Worm (Caenorhabditis elegans): ENCODE results near the gene F48G7.13.

The F48G7.13 gene

DNA sequence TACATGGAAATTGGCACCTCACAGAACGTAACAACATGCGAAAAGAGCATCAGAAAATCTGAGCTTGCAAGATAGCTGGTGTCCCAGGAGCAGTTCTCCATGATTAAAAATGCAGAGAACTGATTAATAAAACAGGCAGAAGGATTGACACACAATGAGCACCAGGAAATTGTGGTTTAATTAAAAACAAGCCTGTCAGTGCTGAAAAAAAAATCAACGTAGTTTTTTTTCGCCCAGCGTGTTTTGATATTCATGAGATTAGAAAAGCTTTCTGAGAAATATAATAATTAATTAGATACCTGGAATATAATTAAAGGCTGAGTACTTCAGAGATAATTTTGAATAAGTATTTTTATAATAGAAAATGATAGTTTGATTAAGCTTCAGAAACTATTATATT, 42.3 kb downstream of the F48G7.13 start, which contains the start of gene srh-246:
Gene srh-246 (minus strand): TSS at position 101 of the 400 bp plus-strand sequence.
- TF ChIP-seq Y116A8C.19 (tag; optimal IDR thresholded peaks at IDR 0.05; ENCODE audit: borderline replicate concordance): no peak
- TF ChIP-seq unc-130 (tag; optimal IDR thresholded peaks at IDR 0.05): no peak
- no peak for TF ChIP-seq ceh-90 (tag; optimal IDR thresholded peaks at IDR 0.05)
- TF ChIP-seq alr-1 (tag; optimal IDR thresholded peaks at IDR 0.05; ENCODE audit: borderline replicate concordance): no peak
- TF ChIP-seq fkh-10 (GFP tag; optimal IDR thresholded peaks at IDR 0.05): no peak
- TF ChIP-seq ceh-82 (tag; optimal IDR thresholded peaks at IDR 0.05): no peak
- no peak for TF ChIP-seq nhr-12 (tag; optimal IDR thresholded peaks at IDR 0.05)

DNA sequence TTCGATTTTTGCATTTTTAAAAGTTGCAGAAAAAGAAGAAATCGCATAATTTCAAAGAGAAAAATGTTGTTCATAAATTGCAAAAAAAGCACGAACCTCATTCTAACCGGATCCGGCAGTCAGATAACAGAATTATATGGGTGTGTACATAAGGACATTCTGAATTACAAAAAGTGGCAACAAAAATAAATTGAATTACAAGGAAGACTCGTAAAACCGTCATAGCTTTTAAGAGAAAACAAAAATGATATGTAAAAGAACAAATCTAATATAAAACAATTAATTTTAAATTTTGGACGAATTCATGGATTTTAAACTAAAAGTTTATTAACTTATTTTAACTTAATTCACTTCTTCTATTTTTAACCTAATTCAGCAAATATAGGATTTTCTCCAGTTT, 44.8 kb downstream of the F48G7.13 start, which contains the start of gene F31F4.17:
Gene F31F4.17 (minus strand): TSS at position 101 of the 400 bp plus-strand sequence.
- TF ChIP-seq ztf-4 (tag; optimal IDR thresholded peaks at IDR 0.05): no peak
- no peak for TF ChIP-seq sptf-1 (tag; optimal IDR thresholded peaks at IDR 0.05)
- no peak for TF ChIP-seq sup-37 (GFP tag; optimal IDR thresholded peaks at IDR 0.05)
- no peak for TF ChIP-seq rnt-1 (tag; optimal IDR thresholded peaks at IDR 0.05)
- TF ChIP-seq fkh-4 (tag; optimal IDR thresholded peaks at IDR 0.05; ENCODE audit: borderline replicate concordance): no peak
- TF ChIP-seq swsn-7 (tag; optimal IDR thresholded peaks at IDR 0.05): no peak
- no peak for TF ChIP-seq nhr-90 (tag; optimal IDR thresholded peaks at IDR 0.05; ENCODE audit: poor library complexity)
- no peak for TF ChIP-seq dsc-1 (tag; optimal IDR thresholded peaks at IDR 0.05)
- no peak for TF ChIP-seq ets-5 (GFP tag; IDR thresholded peaks at IDR 0.05)
- TF ChIP-seq isw-1 (GFP tag; IDR thresholded peaks at IDR 0.05): no peak
- TF ChIP-seq ztf-11 (tag; optimal IDR thresholded peaks at IDR 0.05): no peak
- no peak for TF ChIP-seq nhr-85 (tag)

DNA sequence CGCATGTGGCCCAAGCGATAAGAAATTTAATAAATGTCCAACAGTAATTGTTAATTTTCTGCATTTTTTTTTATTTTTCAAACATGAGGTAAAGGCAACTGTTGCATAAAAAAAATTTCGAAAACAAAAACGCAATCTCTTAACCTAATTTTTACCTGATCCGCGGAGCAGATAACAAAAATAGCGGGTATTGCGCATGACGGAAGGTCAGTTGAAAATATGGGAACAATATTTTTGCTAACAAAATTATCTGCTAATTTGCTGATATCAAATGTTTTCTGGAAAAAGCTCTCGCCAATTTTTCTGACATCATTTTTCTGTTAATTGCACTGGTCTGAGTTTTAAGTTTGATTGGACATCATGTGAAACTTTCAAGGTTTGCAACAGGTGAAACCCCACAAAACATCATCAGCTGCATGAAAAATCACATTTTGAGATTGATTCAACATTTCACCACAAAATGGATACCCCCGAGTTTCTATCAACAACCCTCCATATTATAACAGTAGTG, 49.0 kb downstream of the F48G7.13 start, which contains the start of the genes F31F4.11 and srh-266:
Gene F31F4.11 (minus strand): TSS at position 101 of the 511 bp plus-strand sequence.
Gene srh-266 (plus strand): TSS at position 461 of the 511 bp plus-strand sequence.
- TF ChIP-seq sptf-1 (tag; optimal IDR thresholded peaks at IDR 0.05): no peak
- TF ChIP-seq nhr-90 (tag; optimal IDR thresholded peaks at IDR 0.05; ENCODE audit: poor library complexity): no peak
- no peak for TF ChIP-seq ceh-8 (GFP tag; optimal IDR thresholded peaks at IDR 0.05)
- TF ChIP-seq hlh-4 (tag; optimal IDR thresholded peaks at IDR 0.05): peak; percentile 14
- no peak for TF ChIP-seq sup-37 (GFP tag; optimal IDR thresholded peaks at IDR 0.05)
